Worm (Caenorhabditis elegans): Measurements from ENCODE around the gene sir-2.2.

DNA sequence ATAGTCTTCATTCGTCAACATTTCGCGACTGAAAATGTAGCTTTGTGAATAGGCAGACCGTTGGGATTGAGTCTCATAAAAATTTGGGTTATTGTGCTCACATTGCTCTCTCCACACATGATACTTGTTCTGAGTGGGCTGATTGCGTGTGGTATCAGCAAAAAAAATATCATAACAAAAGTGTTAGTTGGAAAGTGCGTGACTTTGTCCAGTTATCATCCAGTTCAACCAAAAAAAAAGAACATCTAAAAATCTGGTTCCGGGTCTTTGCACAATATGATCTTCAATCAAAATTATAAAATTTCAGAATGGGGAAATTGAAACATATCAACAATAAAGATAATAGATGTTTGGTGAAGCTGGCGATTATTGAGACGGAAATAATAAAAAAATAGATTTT is 27.4 kb upstream of the sir-2.2 start, which contains the start of gene srd-39:
- TF ChIP-seq ztf-23 (GFP tag; IDR thresholded peaks at IDR 0.05) (no peak), flt-1 (GFP tag; IDR thresholded peaks at IDR 0.05) (no peak), ztf-29 (GFP tag; IDR thresholded peaks at IDR 0.05) (no peak), cog-1 (tag; optimal IDR thresholded peaks at IDR 0.05) (no peak), klf-2 (GFP tag; conservative IDR thresholded peaks at IDR 0.05) (no peak), tab-1 (GFP tag; IDR thresholded peaks at IDR 0.05) (no peak), T22C8.4 (GFP tag; IDR thresholded peaks at IDR 0.05) (no peak), ref-1 (GFP tag; conservative IDR thresholded peaks at IDR 0.05) (no peak), med-1 (GFP tag; optimal IDR thresholded peaks at IDR 0.05; ENCODE audit: insufficient read depth) (no peak)

Data from whole organism, midembryonic.